Worm (Caenorhabditis elegans): ENCODE data around the gene F58E1.13.

Gene F58E1.13

DNA sequence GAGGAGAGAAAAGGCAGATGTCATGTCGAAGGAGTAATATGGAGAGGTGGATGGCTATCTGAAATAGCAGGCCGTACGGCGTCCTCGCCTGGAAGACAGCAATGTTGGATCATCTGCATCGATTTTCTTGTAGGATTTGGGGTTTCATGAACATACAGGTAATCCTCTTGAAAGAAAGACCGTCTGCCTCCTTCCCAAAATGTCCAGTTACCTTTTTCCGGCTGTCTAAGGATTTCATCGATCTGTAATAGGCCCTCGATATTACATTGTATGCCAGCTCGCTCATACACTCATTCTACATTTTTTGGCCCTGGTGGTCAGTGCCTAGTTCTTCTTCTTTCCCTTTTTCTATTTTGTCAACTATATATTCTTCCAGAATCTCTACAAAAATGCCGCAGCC is 26.7 kb upstream of the F58E1.13 start, which contains the start of the genes fbxb-5 and btb-8:
Gene fbxb-5 (minus strand): TSS at position 101 of the 400 bp plus-strand sequence.
Gene btb-8 (plus strand): TSS at position 377 of the 400 bp plus-strand sequence.
- no peak for TF ChIP-seq sem-2 (GFP tag; optimal IDR thresholded peaks at IDR 0.05)
- no peak for TF ChIP-seq nhr-76 (tag; optimal IDR thresholded peaks at IDR 0.05)

DNA sequence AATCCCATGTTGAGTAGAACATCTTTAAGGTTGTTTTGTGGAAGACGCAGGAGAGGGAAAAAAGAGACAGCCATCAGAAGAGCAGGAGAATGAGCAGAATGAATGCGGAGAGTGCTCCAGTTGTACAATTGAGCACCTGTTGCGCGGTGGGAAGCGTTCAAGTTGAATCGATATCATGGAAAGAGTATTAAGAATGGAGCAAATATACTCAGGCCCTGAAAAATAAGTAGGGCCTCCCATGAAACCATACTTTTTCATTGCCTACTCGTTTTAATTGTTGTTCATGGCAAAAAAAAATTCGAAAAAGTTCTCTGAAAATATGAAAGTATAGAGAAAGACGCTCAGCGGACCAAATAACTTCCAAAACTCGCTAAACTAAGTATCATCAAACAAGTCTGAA is 23.5 kb upstream of the F58E1.13 start, which contains the start of gene fbxb-48:
Gene fbxb-48 (minus strand): TSS at position 101 of the 400 bp plus-strand sequence.
- TF ChIP-seq bed-3 (GFP tag; optimal IDR thresholded peaks at IDR 0.05) (no peak), hlh-1 (tag; optimal IDR thresholded peaks at IDR 0.05) (peak; percentile 50)

DNA sequence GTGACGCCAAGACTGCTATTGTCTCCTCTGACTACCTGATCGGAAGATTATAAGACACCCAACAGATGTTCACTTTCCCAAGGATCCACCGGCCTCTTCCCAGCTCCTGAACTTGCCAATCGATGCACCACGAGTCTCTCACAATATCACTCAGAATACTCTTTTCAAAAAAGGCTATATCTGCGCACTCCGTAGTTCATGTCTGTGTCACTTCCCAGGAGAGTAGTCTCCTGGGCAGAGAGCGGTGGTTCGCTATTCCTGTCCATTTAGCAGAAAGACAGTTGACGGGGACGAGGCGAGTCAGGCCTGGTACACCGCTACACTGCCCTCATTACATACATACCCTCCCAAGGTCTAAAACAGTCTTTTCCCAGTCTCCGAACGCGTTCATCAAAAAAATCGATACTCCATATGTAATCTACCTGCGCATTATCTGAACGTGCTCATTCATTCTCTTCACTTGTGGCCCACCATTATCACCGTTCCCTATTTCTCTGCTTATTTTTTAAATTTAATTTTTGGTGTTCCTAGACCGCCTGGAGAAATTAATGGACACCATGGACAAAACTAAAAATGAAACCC is 19.2 kb upstream of the F58E1.13 start, which contains the start of gene btb-6:
Gene btb-6 (plus strand): TSS at position 532 of the 582 bp plus-strand sequence.
- TF ChIP-seq nhr-2 (tag; optimal IDR thresholded peaks at IDR 0.05): peak; percentile 69
- peak; percentile 9 for TF ChIP-seq ceh-39 (tag; optimal IDR thresholded peaks at IDR 0.05)
- TF ChIP-seq cnd-1 (tag; optimal IDR thresholded peaks at IDR 0.05): peak; percentile 4
- TF ChIP-seq nhr-12 (tag; optimal IDR thresholded peaks at IDR 0.05): no peak

DNA sequence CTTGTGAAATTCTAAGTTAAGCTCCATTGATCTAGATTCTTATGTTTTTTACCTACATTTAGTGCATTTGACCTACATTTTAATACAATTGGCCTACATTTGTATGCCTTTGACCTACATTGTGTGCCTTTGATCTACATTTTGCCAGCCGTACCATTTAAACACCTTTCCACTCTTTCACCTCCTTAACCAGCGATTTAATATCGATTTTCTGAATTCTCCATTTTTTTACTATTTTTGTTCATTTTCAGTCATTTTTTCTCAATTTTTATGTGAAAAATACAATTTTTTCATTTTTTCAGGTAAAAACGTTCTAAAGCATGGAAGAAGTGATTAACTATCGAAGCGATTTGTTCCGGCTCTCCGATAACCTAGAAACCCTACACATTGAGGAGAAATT is 17.3 kb upstream of the F58E1.13 start, which contains the start of gene btb-7:
Gene btb-7 (plus strand): TSS at position 301 of the 400 bp plus-strand sequence.
- TF ChIP-seq nhr-237 (tag; optimal IDR thresholded peaks at IDR 0.05): no peak
- no peak for TF ChIP-seq elt-1 (tag; optimal IDR thresholded peaks at IDR 0.05; ENCODE audit: borderline replicate concordance, insufficient read depth)
- no peak for TF ChIP-seq ceh-43 (GFP tag; optimal IDR thresholded peaks at IDR 0.05)
- TF ChIP-seq flh-1 (GFP tag; optimal IDR thresholded peaks at IDR 0.05): no peak
- TF ChIP-seq unc-39 (tag; optimal IDR thresholded peaks at IDR 0.05): no peak
- TF ChIP-seq ceh-83 (GFP tag; optimal IDR thresholded peaks at IDR 0.05): no peak
- no peak for TF ChIP-seq cnd-1 (tag; optimal IDR thresholded peaks at IDR 0.05)

DNA sequence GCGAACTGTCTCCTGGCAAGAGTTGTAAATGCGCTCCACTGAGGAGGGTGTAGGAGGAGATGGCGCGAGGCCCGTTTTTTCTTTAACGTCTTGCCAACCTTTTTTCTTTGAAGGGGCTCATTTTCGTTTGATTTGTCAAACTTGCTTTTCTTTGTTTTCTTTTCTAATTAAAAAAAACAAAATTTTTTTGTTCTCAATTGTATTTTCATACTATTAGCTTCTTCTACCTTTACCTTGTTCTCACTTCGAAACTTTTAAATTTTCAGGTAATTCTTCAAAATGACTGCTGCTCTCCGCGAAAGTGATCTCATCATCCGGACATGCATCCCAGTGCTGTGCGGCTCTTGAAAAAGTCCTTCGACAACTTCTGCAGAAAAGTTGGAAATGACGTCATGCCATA is 14.3 kb upstream of the F58E1.13 start, which contains the start of gene fbxa-184:
Gene fbxa-184 (plus strand): TSS at position 301 of the 400 bp plus-strand sequence.
- no peak for TF ChIP-seq elt-3 (tag; optimal IDR thresholded peaks at IDR 0.05)
- no peak for TF ChIP-seq nhr-237 (tag; optimal IDR thresholded peaks at IDR 0.05)
- TF ChIP-seq bed-3 (GFP tag; optimal IDR thresholded peaks at IDR 0.05): no peak

DNA sequence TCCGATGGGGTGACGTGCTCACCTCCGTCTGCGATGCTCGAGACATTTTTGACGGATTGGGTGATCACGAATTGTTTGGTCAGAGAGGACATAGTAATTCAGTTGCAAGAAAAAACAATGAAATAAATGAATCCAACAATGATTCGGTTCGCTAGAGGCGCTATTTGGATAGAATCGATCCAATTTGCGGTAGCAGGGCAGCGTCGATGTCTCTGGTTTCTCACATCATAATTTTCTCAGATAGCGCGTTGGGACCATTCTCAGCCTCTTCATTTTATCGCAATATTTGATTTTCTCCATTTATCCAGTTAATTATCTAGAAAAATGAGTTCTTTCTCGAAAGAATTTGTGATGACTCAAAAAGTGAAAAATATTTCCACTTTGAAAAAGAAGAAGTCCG is 10.7 kb upstream of the F58E1.13 start, which contains the start of gene sdz-18:
Gene sdz-18 (minus strand): TSS at position 101 of the 400 bp plus-strand sequence.
- no peak for TF ChIP-seq mls-2 (tag; optimal IDR thresholded peaks at IDR 0.05)
- no peak for TF ChIP-seq pha-4 (tag; optimal IDR thresholded peaks at IDR 0.05)
- no peak for TF ChIP-seq zip-8 (tag; optimal IDR thresholded peaks at IDR 0.05)
- no peak for TF ChIP-seq cnd-1 (tag; optimal IDR thresholded peaks at IDR 0.05)
- TF ChIP-seq blmp-1 (tag; optimal IDR thresholded peaks at IDR 0.05): no peak
- TF ChIP-seq lin-13 (tag; optimal IDR thresholded peaks at IDR 0.05): no peak
- no peak for TF ChIP-seq ceh-43 (GFP tag; optimal IDR thresholded peaks at IDR 0.05)
- TF ChIP-seq nhr-2 (tag; optimal IDR thresholded peaks at IDR 0.05): no peak
- no peak for TF ChIP-seq elt-1 (tag; optimal IDR thresholded peaks at IDR 0.05; ENCODE audit: borderline replicate concordance, insufficient read depth)
- no peak for TF ChIP-seq unc-39 (tag; optimal IDR thresholded peaks at IDR 0.05)
- TF ChIP-seq flh-1 (GFP tag; optimal IDR thresholded peaks at IDR 0.05): no peak
- no peak for TF ChIP-seq nhr-28 (tag; optimal IDR thresholded peaks at IDR 0.05)
- TF ChIP-seq mab-5 (tag; optimal IDR thresholded peaks at IDR 0.05): no peak
- no peak for TF ChIP-seq lin-32 (GFP tag; optimal IDR thresholded peaks at IDR 0.05)
- TF ChIP-seq unc-62 (GFP tag; optimal IDR thresholded peaks at IDR 0.05): no peak
- TF ChIP-seq sem-2 (GFP tag; optimal IDR thresholded peaks at IDR 0.05): no peak
- TF ChIP-seq bed-3 (GFP tag; optimal IDR thresholded peaks at IDR 0.05): no peak
- no peak for TF ChIP-seq nhr-237 (tag; optimal IDR thresholded peaks at IDR 0.05)
- no peak for TF ChIP-seq elt-3 (tag; optimal IDR thresholded peaks at IDR 0.05)

DNA sequence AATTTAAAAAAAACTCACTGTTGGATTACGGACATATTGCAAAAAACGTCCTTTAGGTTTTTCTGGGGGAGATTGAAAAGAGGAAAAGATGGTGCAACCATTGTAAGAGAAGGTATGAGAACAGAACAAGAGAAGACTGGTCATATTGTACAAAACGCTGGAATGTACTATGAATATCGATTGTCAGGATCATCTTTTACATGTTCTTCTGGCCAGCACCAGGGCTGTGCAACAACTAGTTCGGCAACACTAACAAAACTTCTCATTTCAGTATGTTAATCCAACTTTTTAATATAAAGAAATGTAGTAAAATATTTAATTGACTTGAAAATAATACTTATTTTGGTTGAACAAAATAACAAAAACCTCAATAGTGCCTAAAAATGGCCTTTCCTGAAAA is 7.7 kb upstream of the F58E1.13 start, which contains the start of gene fbxb-47:
Gene fbxb-47 (minus strand): TSS at position 101 of the 400 bp plus-strand sequence.
- TF ChIP-seq lsy-2 (tag; optimal IDR thresholded peaks at IDR 0.05): no peak
- TF ChIP-seq blmp-1 (tag; optimal IDR thresholded peaks at IDR 0.05): no peak
- TF ChIP-seq sptf-1 (tag; optimal IDR thresholded peaks at IDR 0.05): no peak
- no peak for TF ChIP-seq mab-5 (tag; optimal IDR thresholded peaks at IDR 0.05)
- no peak for TF ChIP-seq ces-1 (GFP tag; optimal IDR thresholded peaks at IDR 0.05)
- no peak for TF ChIP-seq unc-39 (tag; optimal IDR thresholded peaks at IDR 0.05)
- TF ChIP-seq nhr-237 (tag; optimal IDR thresholded peaks at IDR 0.05): no peak
- no peak for TF ChIP-seq snpc-4 (tag; optimal IDR thresholded peaks at IDR 0.05)
- no peak for TF ChIP-seq unc-62 (GFP tag; optimal IDR thresholded peaks at IDR 0.05)
- TF ChIP-seq sem-2 (GFP tag; optimal IDR thresholded peaks at IDR 0.05): no peak
- TF ChIP-seq nhr-2 (tag; optimal IDR thresholded peaks at IDR 0.05): no peak
- TF ChIP-seq unc-120 (tag; optimal IDR thresholded peaks at IDR 0.05; ENCODE audit: poor library complexity, severe bottlenecking): no peak
- no peak for TF ChIP-seq ztf-11 (tag; optimal IDR thresholded peaks at IDR 0.05)
